Worm (Caenorhabditis elegans): ENCODE measurements around the gene raga-1.
A peak's percentile ranks its signal among the peaks of the same experiment; 100 is the strongest.

raga-1 gene

ce11 chrII:11259766-11260165 is 41.4 kb upstream of the raga-1 start (continued):
- no peak for TF ChIP-seq snpc-4 (GFP tag; optimal IDR thresholded peaks at IDR 0.05)
- no peak for TF ChIP-seq snpc-4 (tag; optimal IDR thresholded peaks at IDR 0.05)
- TF ChIP-seq rcor-1 (GFP tag; IDR thresholded peaks at IDR 0.05) = peak; percentile 39; the same call in 1 of the 2 replicates
- TF ChIP-seq attf-6 (GFP tag; IDR thresholded peaks at IDR 0.05) = no peak
- TF ChIP-seq sdz-38 (tag; optimal IDR thresholded peaks at IDR 0.05) = no peak
- TF ChIP-seq ama-1 (optimal IDR thresholded peaks at IDR 0.05) = no peak
- TF ChIP-seq ama-1 (GFP tag; optimal IDR thresholded peaks at IDR 0.05) = no peak
- peak; percentile 74; the same call in 1 of the 2 replicates for TF ChIP-seq Y53G8AR.9 (GFP tag; conservative IDR thresholded peaks at IDR 0.05)
- 0 out of 2 replicates have a peak, but pooled peaks have one; percentile 18 for TF ChIP-seq F33H1.4 (GFP tag; IDR thresholded peaks at IDR 0.05)
- TF ChIP-seq ceh-79 (tag; optimal IDR thresholded peaks at IDR 0.05) = no peak
- TF ChIP-seq lin-54 (GFP tag; optimal IDR thresholded peaks at IDR 0.05) = peak; percentile 36
- peak; percentile 83 for TF ChIP-seq hrde-1 (tag; optimal IDR thresholded peaks at IDR 0.05; ENCODE audit: borderline replicate concordance)
- TF ChIP-seq dox-1 (GFP tag; IDR thresholded peaks at IDR 0.05) = 0 out of 2 replicates have a peak, but pooled peaks have one; percentile 24
- peak; percentile 15 for TF ChIP-seq xnd-1 (tag; optimal IDR thresholded peaks at IDR 0.05)
- TF ChIP-seq lsl-1 (GFP tag; optimal IDR thresholded peaks at IDR 0.05) = peak; percentile 25
- no peak for TF ChIP-seq tlf-1 (GFP tag; optimal IDR thresholded peaks at IDR 0.05)

- TF ChIP-seq efl-1 (GFP tag; optimal IDR thresholded peaks at IDR 0.05) (peak; percentile 38), lin-40 (tag; optimal IDR thresholded peaks at IDR 0.05) (no peak), Y95B8A.8 (GFP tag; IDR thresholded peaks at IDR 0.05) (no peak), dox-1 (GFP tag; IDR thresholded peaks at IDR 0.05) (0 out of 2 replicates have a peak, but pooled peaks have one; percentile 6), lsl-1 (GFP tag; optimal IDR thresholded peaks at IDR 0.05) (peak; percentile 81), madf-3 (GFP tag; IDR thresholded peaks at IDR 0.05) (peak; percentile 95)
These were observed 40.0 kb upstream of the raga-1 start, which contains the start of gene T05B9.1 for ce11 chrII:11261173-11261572. TSS of gene T05B9.1 (minus strand) at chrII:11261192.

- no peak for TF ChIP-seq Y95B8A.8 (GFP tag; IDR thresholded peaks at IDR 0.05)
- TF ChIP-seq hsf-1 (GFP tag; IDR thresholded peaks at IDR 0.05) = no peak
- TF ChIP-seq ekl-4 (GFP tag; IDR thresholded peaks at IDR 0.05) = no peak
- TF ChIP-seq snpc-4 (GFP tag; optimal IDR thresholded peaks at IDR 0.05) = no peak
- no peak for TF ChIP-seq snpc-4 (tag; optimal IDR thresholded peaks at IDR 0.05)
- no peak for TF ChIP-seq let-607 (tag; optimal IDR thresholded peaks at IDR 0.05)
- no peak for TF ChIP-seq snpc-3.4 (tag; optimal IDR thresholded peaks at IDR 0.05)
- TF ChIP-seq bed-2 (GFP tag; IDR thresholded peaks at IDR 0.05) = no peak
These were observed 32.3 kb upstream of the raga-1 start, which contains the start of gene cut-1 for ce11 chrII:11268822-11269221. TSS of gene cut-1 (plus strand) at chrII:11269122.

- TF ChIP-seq zfh-2 (GFP tag; conservative IDR thresholded peaks at IDR 0.05) (peak; percentile 85), ztf-26 (tag; optimal IDR thresholded peaks at IDR 0.05) (no peak), egrh-3 (GFP tag; IDR thresholded peaks at IDR 0.05) (peak; percentile 83)
These were observed 30.3 kb upstream of the raga-1 start for ce11 chrII:11270829-11271228.

- TF ChIP-seq F22D6.2 (tag; optimal IDR thresholded peaks at IDR 0.05) (no peak), ztf-26 (tag; optimal IDR thresholded peaks at IDR 0.05) (no peak), hmg-1.2 (GFP tag; IDR thresholded peaks at IDR 0.05) (no peak), hlh-26 (GFP tag; conservative IDR thresholded peaks at IDR 0.05) (no peak), sptf-2 (GFP tag; optimal IDR thresholded peaks at IDR 0.05) (no peak), ztf-3 (GFP tag; optimal IDR thresholded peaks at IDR 0.05) (no peak), tbp1 (GFP tag; optimal IDR thresholded peaks at IDR 0.05) (no peak), F37B4.10 (GFP tag; IDR thresholded peaks at IDR 0.05) (no peak), lag-1 (GFP tag; IDR thresholded peaks at IDR 0.05) (no peak), aptf-3 (GFP tag; IDR thresholded peaks at IDR 0.05) (no peak), fkh-3 (tag; optimal IDR thresholded peaks at IDR 0.05) (no peak), rpc-1 (optimal IDR thresholded peaks at IDR 0.05) (no peak), rpc-1 (tag; optimal IDR thresholded peaks at IDR 0.05) (no peak), attf-6 (GFP tag; IDR thresholded peaks at IDR 0.05) (no peak)
These were observed 26.3 kb upstream of the raga-1 start for ce11 chrII:11274876-11275275.

All from whole organism, young adult.